Worm (Caenorhabditis elegans): ENCODE results near the gene C54G10.1.

DNA sequence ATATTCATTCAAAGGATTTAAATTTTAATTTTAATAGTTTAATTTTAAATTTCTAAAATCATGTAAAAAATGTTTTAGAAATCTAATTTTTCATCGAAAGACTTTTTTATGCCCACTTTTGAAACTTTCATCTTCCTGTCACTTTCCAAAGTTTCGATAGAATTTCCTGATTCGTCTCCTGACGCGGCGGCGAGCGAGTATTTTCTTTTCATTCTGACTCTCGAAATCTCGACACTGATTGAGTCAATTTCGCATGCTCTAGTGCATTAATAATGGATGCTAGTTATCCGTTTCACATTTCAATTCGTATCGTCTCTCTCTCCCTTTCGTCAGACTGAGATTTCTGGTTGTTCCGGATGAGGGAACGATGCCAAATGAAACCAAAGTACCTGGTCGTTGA lies 7.9 kb downstream of the C54G10.1 start:
- TF ChIP-seq hmg-11 (tag; optimal IDR thresholded peaks at IDR 0.05) (no peak), nhr-11 (tag; optimal IDR thresholded peaks at IDR 0.05) (no peak), daf-12 (tag; optimal IDR thresholded peaks at IDR 0.05) (no peak), elt-3 (tag; optimal IDR thresholded peaks at IDR 0.05) (no peak), unc-62 (GFP tag; optimal IDR thresholded peaks at IDR 0.05) (no peak), R02D3.7 (tag; optimal IDR thresholded peaks at IDR 0.05) (no peak), fkh-10 (GFP tag; optimal IDR thresholded peaks at IDR 0.05) (peak; percentile 80), fos-1 (tag; optimal IDR thresholded peaks at IDR 0.05) (no peak), lsy-12 (tag; optimal IDR thresholded peaks at IDR 0.05) (no peak), nhr-77 (tag; optimal IDR thresholded peaks at IDR 0.05) (no peak)
